Worm (Caenorhabditis elegans) whole organism, late embryonic: ENCODE results near the gene dhcr-7.
A peak's percentile ranks its signal among the peaks of the same experiment; 100 is the strongest.

Experiments
- F13H6.1 ChIP-seq: sonication (generic microtip); optimal IDR thresholded peaks from 2 replicates; lab custom pipeline; 2016; ENCODE audit warnings: missing genetic modification characterization, missing compliant biosample characterization
- K02D7.2 ChIP-seq: sonication (generic microtip); optimal IDR thresholded peaks from 2 replicates; lab custom pipeline; 2017; ENCODE audit warnings: mild to moderate bottlenecking, missing genetic modification characterization, missing compliant biosample characterization
- K09A11.1 ChIP-seq: sonication (generic microtip); optimal IDR thresholded peaks from 2 replicates; lab custom pipeline; 2017; ENCODE audit warnings: antibody characterized with exemption, mild to moderate bottlenecking, missing genetic modification characterization, missing compliant biosample characterization; ENCODE audit not compliant: insufficient read depth
- T23F11.4 ChIP-seq: fragments of 200-800 bp; sonication (Bioruptor generic); optimal IDR thresholded peaks from 2 replicates; lab custom pipeline; 2018; ENCODE audit warnings: mild to moderate bottlenecking, missing genetic modification characterization, missing compliant biosample characterization
- ahr-1 ChIP-seq: sonication (generic microtip); optimal IDR thresholded peaks from 2 replicates; lab custom pipeline; 2016; ENCODE audit warnings: missing genetic modification characterization, missing compliant biosample characterization
- ceh-31 ChIP-seq: sonication (generic microtip); optimal IDR thresholded peaks from 2 replicates; lab custom pipeline; 2016; ENCODE audit warnings: missing genetic modification characterization, missing compliant biosample characterization
- ceh-34 ChIP-seq: sonication (generic microtip); optimal IDR thresholded peaks from 2 replicates; lab custom pipeline; 2016; ENCODE audit warnings: mild to moderate bottlenecking, missing genetic modification characterization, missing compliant biosample characterization
- ceh-45 ChIP-seq: fragments of 200-800 bp; sonication (Bioruptor generic); IDR thresholded peaks from 2 replicates; pipeline ENCODE4 v1.3.6; 2022; ENCODE audit warnings: missing genetic modification reagents, missing genetic modification characterization, missing compliant biosample characterization
- ceh-48 ChIP-seq: sonication (generic microtip); optimal IDR thresholded peaks from 2 replicates; lab custom pipeline; 2016; ENCODE audit warnings: missing genetic modification characterization, inconsistent platforms, missing compliant biosample characterization
- ceh-6 ChIP-seq: fragments of 200-800 bp; sonication (Bioruptor generic); optimal IDR thresholded peaks from 2 replicates; lab custom pipeline; 2018; ENCODE audit warnings: mild to moderate bottlenecking, missing genetic modification characterization, missing compliant biosample characterization
- dmd-4 ChIP-seq: sonication (generic microtip); optimal IDR thresholded peaks from 2 replicates; lab custom pipeline; 2016; ENCODE audit warnings: borderline replicate concordance, missing genetic modification characterization, missing compliant biosample characterization
- dve-1 ChIP-seq: sonication (generic microtip); optimal IDR thresholded peaks from 2 replicates; lab custom pipeline; 2017; ENCODE audit warnings: antibody characterized with exemption, mild to moderate bottlenecking, missing genetic modification characterization, missing compliant biosample characterization
- elt-2 ChIP-seq: sonication (generic microtip); optimal IDR thresholded peaks from 2 replicates; lab custom pipeline; 2016; ENCODE audit warnings: missing genetic modification reagents, missing genetic modification characterization, missing compliant biosample characterization
- elt-4 ChIP-seq: sonication (generic microtip); optimal IDR thresholded peaks from 2 replicates; lab custom pipeline; 2016; ENCODE audit warnings: missing genetic modification characterization, missing compliant biosample characterization
- fax-1 ChIP-seq: sonication (generic microtip); optimal IDR thresholded peaks from 2 replicates; lab custom pipeline; 2016; ENCODE audit warnings: missing genotype, missing genetic modification characterization, missing compliant biosample characterization
- fkh-10 ChIP-seq: fragments of 150-350 bp; optimal IDR thresholded peaks from 2 replicates; lab custom pipeline; 2014; ENCODE audit warnings: missing biosample characterization, missing genetic modification reagents, missing genetic modification characterization
- fkh-6 ChIP-seq: sonication (generic microtip); optimal IDR thresholded peaks from 2 replicates; lab custom pipeline; 2016; ENCODE audit warnings: missing genetic modification characterization, missing compliant biosample characterization
- gmeb-2 ChIP-seq: sonication (generic microtip); optimal IDR thresholded peaks from 2 replicates; lab custom pipeline; 2016; ENCODE audit warnings: missing genetic modification characterization, inconsistent platforms, missing compliant biosample characterization
- hlh-30 ChIP-seq: sonication (generic microtip); optimal IDR thresholded peaks from 2 replicates; lab custom pipeline; 2017; ENCODE audit warnings: antibody characterized with exemption, missing genetic modification characterization, missing compliant biosample characterization; ENCODE audit not compliant: insufficient read depth
- hlh-6 ChIP-seq: sonication (generic microtip); optimal IDR thresholded peaks from 2 replicates; lab custom pipeline; 2016; ENCODE audit warnings: missing genotype, missing genetic modification characterization, missing compliant biosample characterization
- hlh-8 ChIP-seq: sonication (generic microtip); optimal IDR thresholded peaks from 2 replicates; lab custom pipeline; 2016; ENCODE audit warnings: missing genotype, missing genetic modification characterization, missing compliant biosample characterization
- lim-6 ChIP-seq: sonication (generic microtip); optimal IDR thresholded peaks from 2 replicates; lab custom pipeline; 2016; ENCODE audit warnings: missing genetic modification characterization, missing compliant biosample characterization
- madf-2 ChIP-seq: sonication (generic microtip); optimal IDR thresholded peaks from 2 replicates; lab custom pipeline; 2017; ENCODE audit warnings: missing genetic modification characterization, missing compliant biosample characterization
- mec-3 ChIP-seq: sonication (generic microtip); optimal IDR thresholded peaks from 2 replicates; lab custom pipeline; 2016; ENCODE audit warnings: borderline replicate concordance, missing genetic modification characterization, missing compliant biosample characterization
- nfya-1 ChIP-seq: sonication (generic microtip); optimal IDR thresholded peaks from 2 replicates; lab custom pipeline; 2017; ENCODE audit warnings: missing genetic modification characterization, mild to moderate bottlenecking, missing compliant biosample characterization, antibody characterized with exemption, moderate library complexity
- nhr-11 ChIP-seq: fragments of 150-350 bp; optimal IDR thresholded peaks from 2 replicates; lab custom pipeline; 2014; ENCODE audit warnings: missing biosample characterization, missing genetic modification characterization
- npax-4 ChIP-seq: sonication (generic microtip); optimal IDR thresholded peaks from 2 replicates; lab custom pipeline; 2016; ENCODE audit warnings: missing genetic modification characterization, missing compliant biosample characterization
- odd-2 ChIP-seq: sonication (generic microtip); optimal IDR thresholded peaks from 2 replicates; lab custom pipeline; 2017; ENCODE audit warnings: antibody characterized with exemption, mild to moderate bottlenecking, missing genetic modification characterization, missing compliant biosample characterization
- pat-9 ChIP-seq: fragments of 200-800 bp; sonication (Bioruptor generic); optimal IDR thresholded peaks from 2 replicates; lab custom pipeline; 2018; ENCODE audit warnings: mild to moderate bottlenecking, missing genetic modification characterization, moderate library complexity, missing compliant biosample characterization
- pax-1 ChIP-seq: fragments of 150-350 bp; optimal IDR thresholded peaks from 2 replicates; lab custom pipeline; 2014; ENCODE audit warnings: missing biosample characterization, missing genetic modification characterization
- pha-4 ChIP-seq: fragments of 150-350 bp; optimal IDR thresholded peaks from 2 replicates; lab custom pipeline; 2018; ENCODE audit warnings: missing biosample characterization, missing genetic modification reagents, missing genetic modification characterization
- pqm-1 ChIP-seq: sonication (generic microtip); optimal IDR thresholded peaks from 2 replicates; lab custom pipeline; 2016; ENCODE audit warnings: missing genetic modification characterization, missing compliant biosample characterization
- pros-1 ChIP-seq: fragments of 150-350 bp; optimal IDR thresholded peaks from 2 replicates; lab custom pipeline; 2014; ENCODE audit warnings: missing biosample characterization, missing genetic modification reagents, missing genetic modification characterization
- ref-2 ChIP-seq: sonication (generic microtip); optimal IDR thresholded peaks from 2 replicates; lab custom pipeline; 2016; ENCODE audit warnings: missing genetic modification characterization, missing compliant biosample characterization
- sdc-2 ChIP-seq: sonication (generic microtip); optimal IDR thresholded peaks from 2 replicates; lab custom pipeline; 2016; ENCODE audit warnings: missing genotype, missing genetic modification characterization, missing compliant biosample characterization
- sox-4 ChIP-seq: sonication (generic microtip); optimal IDR thresholded peaks from 2 replicates; lab custom pipeline; 2017; ENCODE audit warnings: mild to moderate bottlenecking, missing genetic modification characterization, inconsistent platforms, missing compliant biosample characterization
- syd-9 ChIP-seq: sonication (generic microtip); optimal IDR thresholded peaks from 2 replicates; lab custom pipeline; 2016; ENCODE audit warnings: mild to moderate bottlenecking, missing genetic modification characterization, moderate library complexity, missing compliant biosample characterization
- tbx-7 ChIP-seq: sonication (generic microtip); optimal IDR thresholded peaks from 2 replicates; lab custom pipeline; 2016; ENCODE audit warnings: missing genotype, missing genetic modification characterization, missing compliant biosample characterization
- unc-3 ChIP-seq, 2 experiments: fragments of 200-800 bp in 1 of 2; sonication (Bioruptor generic) in 1 of 2; sonication (generic microtip) in 1 of 2; conservative IDR thresholded peaks in 1 of 2; optimal IDR thresholded peaks in 1 of 2; 2 replicates each; pipeline versions ENCODE4 v1.3.6 to Lab custom; 2016 to 2022; ENCODE audit warnings: missing compliant biosample characterization in 2 of 2, missing genetic modification characterization in 2 of 2, missing genetic modification reagents in 1 of 2
- unc-42 ChIP-seq: sonication (generic microtip); optimal IDR thresholded peaks from 2 replicates; lab custom pipeline; 2016; ENCODE audit warnings: missing genotype, missing genetic modification characterization, missing compliant biosample characterization
- unc-55 ChIP-seq: sonication (generic microtip); optimal IDR thresholded peaks from 2 replicates; lab custom pipeline; 2017; ENCODE audit warnings: missing biosample characterization, missing genetic modification reagents, missing genetic modification characterization
- unc-86 ChIP-seq: sonication (generic microtip); optimal IDR thresholded peaks from 2 replicates; lab custom pipeline; 2016; ENCODE audit warnings: missing genetic modification characterization, missing compliant biosample characterization
- zip-5 ChIP-seq: sonication (generic microtip); optimal IDR thresholded peaks from 2 replicates; lab custom pipeline; 2016; ENCODE audit warnings: missing genetic modification characterization, missing compliant biosample characterization

Gene dhcr-7

ce11 chrV:20470385-20470784 is 14.8 kb downstream of the dhcr-7 start, which contains the start of gene B0250.8:
Gene B0250.8 (minus strand): TSS chrV:20470485.
- TF ChIP-seq npax-4 (tag; lab: Kevin White, UChicago): no peak
- no peak for TF ChIP-seq elt-4 (tag; lab: Kevin White, UChicago)
- TF ChIP-seq K02D7.2 (tag; lab: Kevin White, UChicago): no peak
- no peak for TF ChIP-seq ceh-6 (GFP tag; lab: Kevin White, UChicago)
- TF ChIP-seq dmd-4: no peak
- no peak for TF ChIP-seq fkh-6
- TF ChIP-seq madf-2 (tag; lab: Kevin White, UChicago): no peak
- TF ChIP-seq hlh-8: no peak
- TF ChIP-seq lim-6 (tag; lab: Kevin White, UChicago): no peak
- TF ChIP-seq unc-3 (GFP tag; conservative IDR thresholded peaks at IDR 0.05; lab: Robert Waterston, UW): no peak
- TF ChIP-seq unc-3 (tag; optimal IDR thresholded peaks at IDR 0.05; lab: Kevin White, UChicago): no peak
- TF ChIP-seq nfya-1 (tag; lab: Kevin White, UChicago): no peak
- TF ChIP-seq pha-4 (tag; lab: Kevin White, UChicago): no peak
- TF ChIP-seq fkh-10 (GFP tag; lab: Kevin White, UChicago): no peak
- no peak for TF ChIP-seq ref-2 (tag; lab: Kevin White, UChicago)
- no peak for TF ChIP-seq elt-2 (tag; lab: Kevin White, UChicago)
- TF ChIP-seq pat-9 (tag; lab: Kevin White, UChicago): no peak
- no peak for TF ChIP-seq odd-2 (tag; lab: Kevin White, UChicago)

ce11 chrV:20464778-20465177 is 20.4 kb downstream of the dhcr-7 start:
- no peak for TF ChIP-seq dmd-4
- TF ChIP-seq ceh-34: no peak
- peak; percentile 49 for TF ChIP-seq ceh-31 (tag; lab: Kevin White, UChicago)
- no peak for TF ChIP-seq K09A11.1 (tag; lab: Kevin White, UChicago)
- TF ChIP-seq gmeb-2: no peak
- peak; percentile 2 for TF ChIP-seq unc-42
- TF ChIP-seq sox-4 (tag; lab: Kevin White, UChicago): no peak
- TF ChIP-seq sdc-2 (tag; lab: Kevin White, UChicago): no peak
- TF ChIP-seq T23F11.4 (GFP tag; lab: Kevin White, UChicago): no peak
- no peak for TF ChIP-seq pax-1
- TF ChIP-seq unc-55 (GFP tag; lab: Kevin White, UChicago): peak; percentile 41
- TF ChIP-seq ceh-48 (tag; lab: Kevin White, UChicago): peak; percentile 80
- peak; percentile 12 for TF ChIP-seq nfya-1 (tag; lab: Kevin White, UChicago)
- TF ChIP-seq hlh-30: peak; percentile 40
- no peak for TF ChIP-seq pros-1
- TF ChIP-seq lim-6 (tag; lab: Kevin White, UChicago): no peak
- TF ChIP-seq ref-2 (tag; lab: Kevin White, UChicago): no peak
- no peak for TF ChIP-seq F13H6.1 (tag; lab: Kevin White, UChicago)
- TF ChIP-seq zip-5: no peak
- no peak for TF ChIP-seq tbx-7 (tag; lab: Kevin White, UChicago)
- TF ChIP-seq npax-4 (tag; lab: Kevin White, UChicago): no peak

- TF ChIP-seq ceh-31 (tag; lab: Kevin White, UChicago) (no peak), nhr-11 (tag; lab: Kevin White, UChicago) (no peak), pax-1 (no peak), fax-1 (tag; lab: Kevin White, UChicago) (no peak), hlh-6 (tag; lab: Kevin White, UChicago) (no peak), ceh-45 (GFP tag; lab: Robert Waterston, UW) (no peak), dve-1 (tag; lab: Kevin White, UChicago) (no peak), pqm-1 (tag; lab: Kevin White, UChicago) (no peak), elt-2 (tag; lab: Kevin White, UChicago) (no peak), fkh-10 (GFP tag; lab: Kevin White, UChicago) (no peak), unc-86 (tag; lab: Kevin White, UChicago) (no peak), ceh-34 (no peak), mec-3 (tag; lab: Kevin White, UChicago) (no peak), hlh-30 (no peak), T23F11.4 (GFP tag; lab: Kevin White, UChicago) (no peak), K02D7.2 (tag; lab: Kevin White, UChicago) (no peak), npax-4 (tag; lab: Kevin White, UChicago) (no peak), ahr-1 (tag; lab: Kevin White, UChicago) (no peak), syd-9 (tag; lab: Kevin White, UChicago) (no peak)
- TF ChIP-seq, all 69 proteins: peak for 0
Observed at ce11 chrV:20460808-20461207, 24.4 kb downstream of the dhcr-7 start, which contains the start of gene B0250.18. Gene B0250.18 (minus strand): TSS chrV:20460908.
